Worm (Caenorhabditis elegans): ENCODE data around the gene C11D2.3.

C11D2.3 gene

ce11 chrIV:6185578-6185977 is 34.0 kb downstream of the C11D2.3 start, which contains the start of gene asp-9:
asp-9 (plus strand) TSS chrIV:6185889.
- no peak for TF ChIP-seq spr-3 (GFP tag; optimal IDR thresholded peaks at IDR 0.05)
- peak; percentile 40 for TF ChIP-seq nhr-77 (tag; optimal IDR thresholded peaks at IDR 0.05)
- TF ChIP-seq dve-1 (tag; optimal IDR thresholded peaks at IDR 0.05; ENCODE audit: insufficient read depth), result peak; percentile 90
- TF ChIP-seq daf-16 (GFP tag; optimal IDR thresholded peaks at IDR 0.05), result no peak
- TF ChIP-seq daf-16 (tag; optimal IDR thresholded peaks at IDR 0.05), result peak; percentile 95
- TF ChIP-seq unc-62 (GFP tag; optimal IDR thresholded peaks at IDR 0.05 in 1 of 2), result peak in 1 of 2 experiments; percentile 49
- no peak for TF ChIP-seq unc-62 (tag; optimal IDR thresholded peaks at IDR 0.05)
- TF ChIP-seq egl-43 (GFP tag; IDR thresholded peaks at IDR 0.05), result no peak
- TF ChIP-seq php-3 (GFP tag; IDR thresholded peaks at IDR 0.05), result peak; percentile 96
- peak; percentile 82 for TF ChIP-seq nhr-28 (tag; optimal IDR thresholded peaks at IDR 0.05)
- TF ChIP-seq aha-1 (tag), result peak; percentile 39
- no peak for TF ChIP-seq nhr-76 (tag; optimal IDR thresholded peaks at IDR 0.05)
- TF ChIP-seq lin-1 (GFP tag; IDR thresholded peaks at IDR 0.05), result no peak
- TF ChIP-seq lin-38 (GFP tag; IDR thresholded peaks at IDR 0.05), result no peak
- TF ChIP-seq F10B5.3 (tag; optimal IDR thresholded peaks at IDR 0.05), result no peak
- no peak for TF ChIP-seq mxl-3 (GFP tag; optimal IDR thresholded peaks at IDR 0.05)
- peak; percentile 72 for TF ChIP-seq pqm-1 (tag; optimal IDR thresholded peaks at IDR 0.05)
- TF ChIP-seq Y5F2A.4 (GFP tag; optimal IDR thresholded peaks at IDR 0.05), result no peak
- no peak for TF ChIP-seq mdl-1 (tag; optimal IDR thresholded peaks at IDR 0.05)

ce11 chrIV:6187160-6187559 is 35.5 kb downstream of the C11D2.3 start:
- no peak for TF ChIP-seq mxl-2 (GFP tag; conservative IDR thresholded peaks at IDR 0.05)
- TF ChIP-seq ceh-82 (tag; optimal IDR thresholded peaks at IDR 0.05), result no peak
- TF ChIP-seq unc-62 (GFP tag; optimal IDR thresholded peaks at IDR 0.05 in 1 of 2), result peak in 1 of 2 experiments; percentile 64
- no peak for TF ChIP-seq unc-62 (tag; optimal IDR thresholded peaks at IDR 0.05)
- TF ChIP-seq lin-39 (tag; optimal IDR thresholded peaks at IDR 0.05), result no peak
- no peak for TF ChIP-seq zag-1 (tag; optimal IDR thresholded peaks at IDR 0.05)
- no peak for TF ChIP-seq attf-4 (tag; optimal IDR thresholded peaks at IDR 0.05)
- no peak for TF ChIP-seq zfp-3 (GFP tag; conservative IDR thresholded peaks at IDR 0.05)
- TF ChIP-seq aha-1 (tag), result peak; percentile 80
- TF ChIP-seq T26A8.4 (GFP tag; IDR thresholded peaks at IDR 0.05), result no peak
- no peak for TF ChIP-seq ztf-7 (tag; optimal IDR thresholded peaks at IDR 0.05)
- TF ChIP-seq Y5F2A.4 (GFP tag; optimal IDR thresholded peaks at IDR 0.05), result no peak
- TF ChIP-seq cey-2 (tag; optimal IDR thresholded peaks at IDR 0.05; ENCODE audit: borderline replicate concordance, insufficient read depth), result no peak

ce11 chrIV:6200249-6200648 is 48.6 kb downstream of the C11D2.3 start:
- TF ChIP-seq aly-2 (tag; optimal IDR thresholded peaks at IDR 0.05) (no peak), unc-62 (GFP tag; optimal IDR thresholded peaks at IDR 0.05 in 1 of 2) (peak in 1 of 2 experiments; percentile 48), unc-62 (tag; optimal IDR thresholded peaks at IDR 0.05) (no peak), dpl-1 (GFP tag; optimal IDR thresholded peaks at IDR 0.05) (no peak), skn-1 (tag; optimal IDR thresholded peaks at IDR 0.05) (no peak), dmd-6 (GFP tag; IDR thresholded peaks at IDR 0.05) (no peak)

- TF ChIP-seq lir-3 (tag; optimal IDR thresholded peaks at IDR 0.05) (no peak), aha-1 (tag) (no peak), spr-1 (tag; optimal IDR thresholded peaks at IDR 0.05) (no peak), ceh-20 (GFP tag; IDR thresholded peaks at IDR 0.05) (no peak), fos-1 (tag; optimal IDR thresholded peaks at IDR 0.05) (no peak), snpc-1.2 (GFP tag; IDR thresholded peaks at IDR 0.05) (no peak), mxl-2 (GFP tag; conservative IDR thresholded peaks at IDR 0.05) (no peak), nhr-111 (GFP tag; optimal IDR thresholded peaks at IDR 0.05) (no peak), D1046.2 (GFP tag; IDR thresholded peaks at IDR 0.05) (no peak), nhr-10 (tag; optimal IDR thresholded peaks at IDR 0.05) (no peak), nhr-76 (tag; optimal IDR thresholded peaks at IDR 0.05) (no peak), daf-12 (tag; optimal IDR thresholded peaks at IDR 0.05) (no peak), dmd-9 (GFP tag; IDR thresholded peaks at IDR 0.05) (no peak)
Observed at ce11 chrIV:6201769-6202168, 50.2 kb downstream of the C11D2.3 start, which contains the start of gene tkr-2. tkr-2 (plus strand) TSS chrIV:6202069.

All from whole organism, L4 larva.